Worm (Caenorhabditis elegans): Measurements from ENCODE around the gene E03H12.5.

E03H12.5 gene

DNA sequence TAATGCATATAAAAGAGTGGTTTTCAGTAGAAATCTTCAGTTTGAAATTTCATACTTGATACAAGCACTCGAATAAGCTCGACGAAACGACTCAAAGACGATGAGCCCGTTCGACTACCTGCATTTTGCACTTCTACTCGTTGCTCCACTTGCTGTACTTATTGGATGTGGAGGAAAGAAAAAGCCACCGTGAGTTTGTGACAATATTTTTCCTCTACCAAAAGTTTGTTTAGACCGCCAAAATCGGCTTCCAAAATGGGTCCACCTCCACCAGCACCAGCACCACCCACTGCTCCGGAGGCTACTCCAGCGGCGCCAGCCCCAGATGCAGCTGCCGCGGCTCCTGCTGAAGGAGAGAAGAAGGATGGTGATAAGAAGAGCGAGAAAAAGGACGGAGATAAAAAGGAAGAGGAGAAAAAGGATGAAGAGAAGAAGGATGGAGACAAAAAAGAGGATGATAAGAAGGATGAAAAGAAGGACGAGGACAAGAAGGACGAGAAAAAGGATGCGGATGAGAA, at the start of gene E03H12.5:
E03H12.5 (plus strand) TSS at position 51 of the 518 bp plus-strand sequence.
- no peak for TF ChIP-seq unc-62 (GFP tag; optimal IDR thresholded peaks at IDR 0.05)

ce11 chrIV:4930045-4930444, 47.0 kb upstream of the E03H12.5 start, which contains the start of gene Y9C9A.8:
Gene Y9C9A.8 (plus strand): TSS chrIV:4930345.
- no peak for TF ChIP-seq unc-62 (GFP tag; optimal IDR thresholded peaks at IDR 0.05)

DNA sequence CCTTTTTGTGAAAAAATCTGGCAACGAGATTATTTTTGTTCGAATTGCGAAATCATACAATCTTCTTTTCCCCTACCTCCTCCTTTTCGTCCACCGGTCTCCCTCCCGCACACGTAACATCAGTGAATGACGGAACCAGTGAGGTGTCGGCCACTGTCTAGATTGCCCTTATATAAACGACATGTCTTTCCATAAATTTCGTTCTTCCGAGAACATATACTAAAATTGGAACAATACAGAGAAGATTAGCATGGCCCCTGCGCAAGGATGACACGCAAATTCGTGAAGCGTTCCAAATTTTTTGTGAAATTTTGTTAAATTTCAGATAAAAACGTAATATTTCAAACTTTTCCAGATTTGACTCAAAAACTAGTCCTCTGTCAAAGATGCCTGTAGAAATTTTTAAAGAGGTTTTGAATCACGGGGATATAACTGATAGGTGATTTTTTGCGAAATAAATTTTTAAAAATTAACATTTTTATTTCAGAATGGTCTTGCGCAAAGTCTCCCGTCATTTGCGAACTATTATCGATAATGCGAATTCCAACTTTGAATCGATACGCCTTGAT, 46.2 kb upstream of the E03H12.5 start:
- no peak for TF ChIP-seq unc-62 (GFP tag; optimal IDR thresholded peaks at IDR 0.05)

- no peak for TF ChIP-seq unc-62 (GFP tag; optimal IDR thresholded peaks at IDR 0.05)
These were observed 42.9 kb upstream of the E03H12.5 start, which contains the start of gene str-153 for ce11 chrIV:4934103-4934502. Gene str-153 (plus strand): TSS chrIV:4934403.

ce11 chrIV:4937647-4938046, 39.4 kb upstream of the E03H12.5 start, which contains the start of gene fbxa-86:
Gene fbxa-86 (minus strand): TSS chrIV:4938013.
- TF ChIP-seq unc-62 (GFP tag; optimal IDR thresholded peaks at IDR 0.05), result no peak

ce11 chrIV:4938664-4939063, 38.4 kb upstream of the E03H12.5 start, which contains the start of gene str-168:
Gene str-168 (plus strand): TSS chrIV:4938964.
- TF ChIP-seq unc-62 (GFP tag; optimal IDR thresholded peaks at IDR 0.05), result no peak

ce11 chrIV:4941681-4942080, 35.3 kb upstream of the E03H12.5 start, which contains the start of gene Y9C9A.5:
Gene Y9C9A.5 (plus strand): TSS chrIV:4941981.
- no peak for TF ChIP-seq unc-62 (GFP tag; optimal IDR thresholded peaks at IDR 0.05)

- TF ChIP-seq unc-62 (GFP tag; optimal IDR thresholded peaks at IDR 0.05), result no peak
These were observed 31.3 kb upstream of the E03H12.5 start, which contains the start of gene str-169 for ce11 chrIV:4945771-4946170. Gene str-169 (plus strand): TSS chrIV:4946071.

DNA sequence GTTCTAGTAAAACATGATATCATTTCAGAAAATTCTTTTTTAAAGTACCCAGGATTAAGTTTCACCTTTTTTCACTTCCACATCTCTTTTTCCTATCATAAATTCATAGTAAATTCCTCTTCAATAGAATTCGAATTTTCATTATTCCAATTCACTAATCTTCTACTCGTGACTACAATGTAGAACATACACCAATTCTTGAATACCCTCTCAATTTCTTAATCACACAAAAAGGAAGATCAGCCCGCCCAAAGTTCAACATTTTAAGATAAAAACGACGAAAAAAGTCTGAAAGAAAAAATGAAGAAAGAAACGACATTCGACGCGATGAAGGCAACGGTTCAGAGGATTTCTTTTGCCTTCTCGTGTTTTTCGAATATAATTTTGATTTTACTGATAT, 23.1 kb upstream of the E03H12.5 start, which contains the start of gene str-163:
str-163 (plus strand) TSS at position 301 of the 400 bp plus-strand sequence.
- no peak for TF ChIP-seq unc-62 (GFP tag; optimal IDR thresholded peaks at IDR 0.05)

ce11 chrIV:4960623-4961022, 16.4 kb upstream of the E03H12.5 start, which contains the start of gene str-164:
Gene str-164 (plus strand): TSS chrIV:4960735.
- TF ChIP-seq unc-62 (GFP tag; optimal IDR thresholded peaks at IDR 0.05), result no peak

DNA sequence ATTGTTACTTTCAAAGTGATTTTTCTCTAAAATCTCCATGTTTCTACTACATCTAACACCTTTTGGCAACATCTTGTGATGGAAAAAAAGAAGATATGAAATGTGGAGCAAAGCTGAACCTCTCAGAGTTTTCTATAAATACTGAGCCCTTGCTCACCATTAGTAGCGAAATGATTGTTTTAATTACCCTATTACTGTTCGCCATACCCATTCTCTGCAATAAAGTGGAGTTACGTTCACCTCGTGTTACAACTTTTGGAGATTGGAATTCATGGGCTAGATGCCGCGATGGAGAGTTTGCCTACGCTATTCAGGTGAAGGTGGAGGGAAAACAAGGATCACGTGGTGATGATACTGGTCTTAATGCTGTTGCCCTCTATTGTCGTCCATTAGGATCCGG, 13.2 kb upstream of the E03H12.5 start, which contains the start of gene txt-3:
txt-3 (plus strand) TSS at position 125 of the 400 bp plus-strand sequence.
- TF ChIP-seq unc-62 (GFP tag; optimal IDR thresholded peaks at IDR 0.05), result no peak

DNA sequence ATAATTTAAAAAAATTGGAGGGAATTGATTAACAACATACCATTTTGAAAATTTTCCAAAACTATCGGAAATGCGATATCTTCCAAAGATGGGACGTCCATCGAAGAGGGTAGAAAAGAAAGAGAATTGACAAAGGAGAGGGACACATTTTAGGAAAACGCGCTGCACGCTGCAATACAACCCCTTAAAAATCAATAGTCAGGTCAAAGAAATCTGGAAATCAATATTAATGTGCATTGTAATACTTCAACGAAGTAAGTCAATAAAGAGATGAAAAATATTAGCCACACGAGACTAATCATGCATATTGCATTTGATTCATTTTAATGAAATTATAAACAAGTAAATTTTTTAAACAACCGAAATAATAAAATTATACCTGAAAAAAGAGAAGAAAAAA, 7.6 kb upstream of the E03H12.5 start, which contains the start of gene Y9C9A.13:
Y9C9A.13 (minus strand) TSS at position 101 of the 400 bp plus-strand sequence.
- TF ChIP-seq unc-62 (GFP tag; optimal IDR thresholded peaks at IDR 0.05), result no peak

DNA sequence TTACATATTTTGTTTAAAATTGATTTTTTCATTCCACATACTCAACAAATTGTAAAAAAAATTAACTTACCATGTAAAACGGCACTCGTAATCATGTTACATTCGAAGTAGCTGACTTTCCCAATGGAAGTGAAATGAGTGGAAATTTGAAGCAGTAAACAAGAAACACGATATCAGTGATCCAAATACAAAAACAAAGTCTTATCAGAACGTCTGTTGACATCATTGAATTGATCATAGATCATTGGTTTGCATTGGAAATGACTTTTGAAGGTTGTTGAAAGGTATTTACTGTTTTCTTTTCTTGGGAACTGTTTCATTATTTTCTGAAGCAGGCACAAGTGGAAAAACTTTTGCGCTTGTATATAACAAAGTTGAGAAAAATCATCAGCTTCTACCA, 1.0 kb upstream of the E03H12.5 start, which contains the start of gene Y9C9A.16:
Y9C9A.16 (minus strand) TSS at position 131 of the 400 bp plus-strand sequence.
- TF ChIP-seq unc-62 (GFP tag; optimal IDR thresholded peaks at IDR 0.05), result no peak

DNA sequence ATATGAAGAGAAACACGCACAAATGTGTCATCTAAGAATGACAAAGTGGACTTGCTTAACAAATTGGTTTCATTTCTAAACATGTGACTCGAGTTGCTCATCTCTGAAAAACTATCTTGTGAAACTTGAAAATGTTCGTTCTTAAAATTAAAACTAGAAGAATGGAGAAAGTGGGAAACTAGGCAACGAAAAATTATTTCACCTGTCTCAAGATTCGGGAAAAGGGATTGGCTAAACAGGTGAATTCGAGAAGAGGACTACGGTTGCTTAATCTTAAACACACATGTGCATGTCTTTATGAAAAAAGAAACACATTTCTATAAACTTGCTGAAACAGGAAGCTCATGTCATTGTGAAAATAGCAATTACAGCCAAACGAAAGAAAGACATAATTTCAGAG, 4.0 kb downstream of the E03H12.5 start, which contains the start of gene srz-24:
srz-24 (minus strand) TSS at position 101 of the 400 bp plus-strand sequence.
- TF ChIP-seq unc-62 (GFP tag; optimal IDR thresholded peaks at IDR 0.05), result no peak

DNA sequence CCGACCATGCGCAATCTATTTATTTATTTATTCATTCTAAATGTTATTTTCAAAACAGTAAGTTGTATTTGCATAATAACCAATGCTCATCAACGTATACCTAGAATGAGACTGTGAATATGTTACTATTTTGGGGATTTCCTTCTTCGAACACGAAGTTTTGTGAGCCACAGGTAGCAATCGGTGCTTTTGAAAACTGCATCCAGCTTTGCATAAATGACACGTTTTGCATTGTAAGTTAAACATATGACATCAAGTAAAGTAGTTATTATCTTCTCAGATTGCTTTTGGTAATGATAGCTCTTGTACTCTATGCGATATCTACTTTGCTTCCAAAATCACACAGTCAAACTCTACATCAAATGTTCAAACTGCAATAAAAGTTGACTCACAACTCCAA, 5.5 kb downstream of the E03H12.5 start, which contains the start of gene E03H12.4:
E03H12.4 (plus strand) TSS at position 120 of the 400 bp plus-strand sequence.
- no peak for TF ChIP-seq unc-62 (GFP tag; optimal IDR thresholded peaks at IDR 0.05)

ce11 chrIV:4983746-4984145, 6.7 kb downstream of the E03H12.5 start, which contains the start of gene clec-176:
Gene clec-176 (plus strand): TSS chrIV:4984046.
- no peak for TF ChIP-seq unc-62 (GFP tag; optimal IDR thresholded peaks at IDR 0.05)

- TF ChIP-seq unc-62 (GFP tag; optimal IDR thresholded peaks at IDR 0.05), result no peak
These were observed 9.2 kb downstream of the E03H12.5 start, which contains the start of gene clec-177 for ce11 chrIV:4986246-4986645. Gene clec-177 (plus strand): TSS chrIV:4986546.
